Worm (Caenorhabditis elegans): ENCODE measurements around the gene lmp-1.
A peak's percentile ranks its signal among the peaks of the same experiment; 100 is the strongest.

The lmp-1 gene

DNA sequence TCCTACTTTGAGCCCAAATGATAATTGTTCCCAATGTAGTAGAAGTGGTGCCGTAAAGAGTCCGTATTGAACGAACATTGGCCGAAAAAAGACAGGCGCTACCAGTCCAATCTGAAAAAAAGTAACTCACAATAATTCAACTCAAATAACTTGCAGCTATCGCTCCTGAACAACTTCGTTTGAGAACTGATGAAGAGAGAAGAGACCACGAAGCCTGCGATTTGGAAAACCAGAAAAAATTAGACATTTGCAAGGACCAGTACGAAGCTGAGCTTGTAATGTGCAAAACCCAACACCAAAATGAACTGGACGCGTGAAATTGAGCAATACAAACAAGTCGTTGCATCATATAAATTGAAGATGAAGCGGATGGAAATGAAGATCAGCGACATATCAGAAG lies 3.0 kb downstream of the lmp-1 start, which contains the start of gene C03B1.1:
C03B1.1 (plus strand) TSS at position 301 of the 400 bp plus-strand sequence.
- peak; percentile 86 for TF ChIP-seq aha-1 (tag)
- no peak for TF ChIP-seq nhr-111 (GFP tag; optimal IDR thresholded peaks at IDR 0.05)
- TF ChIP-seq zag-1 (tag; optimal IDR thresholded peaks at IDR 0.05), result no peak

DNA sequence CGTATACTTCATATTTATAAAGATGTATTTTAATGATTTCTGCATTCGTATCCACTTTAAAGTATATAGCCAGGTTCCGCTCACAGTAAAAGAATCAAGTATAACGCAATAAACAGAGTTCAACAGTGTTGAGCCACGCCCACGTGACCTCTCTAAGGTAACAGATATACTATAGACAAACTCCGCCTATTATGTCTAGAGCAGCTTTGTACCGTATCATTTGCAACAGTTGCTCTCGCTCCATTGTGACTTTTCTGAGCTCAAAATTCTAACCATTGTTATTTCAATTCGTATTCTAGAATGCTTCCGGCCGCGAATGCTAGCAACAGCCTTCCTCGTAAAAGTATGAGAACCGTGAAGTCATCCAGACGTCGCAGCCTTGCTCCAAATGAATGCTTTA lies 4.1 kb downstream of the lmp-1 start, which contains the start of gene C03B1.17:
C03B1.17 (plus strand) TSS at position 301 of the 400 bp plus-strand sequence.
- TF ChIP-seq jun-1 (tag; optimal IDR thresholded peaks at IDR 0.05) (no peak), daf-19 (GFP tag; conservative IDR thresholded peaks at IDR 0.05) (no peak), R02D3.7 (tag; optimal IDR thresholded peaks at IDR 0.05) (no peak), lin-13 (GFP tag; optimal IDR thresholded peaks at IDR 0.05) (no peak), F37D6.2 (tag; optimal IDR thresholded peaks at IDR 0.05) (no peak), ces-1 (GFP tag; optimal IDR thresholded peaks at IDR 0.05) (no peak), spr-3 (GFP tag; optimal IDR thresholded peaks at IDR 0.05) (no peak), lin-38 (GFP tag; IDR thresholded peaks at IDR 0.05) (no peak), lim-7 (GFP tag; IDR thresholded peaks at IDR 0.05) (no peak), nhr-10 (tag; optimal IDR thresholded peaks at IDR 0.05) (no peak), zfp-2 (tag; optimal IDR thresholded peaks at IDR 0.05) (no peak), mdl-1 (tag; optimal IDR thresholded peaks at IDR 0.05) (no peak), ZK337.2 (GFP tag; IDR thresholded peaks at IDR 0.05) (no peak)

DNA sequence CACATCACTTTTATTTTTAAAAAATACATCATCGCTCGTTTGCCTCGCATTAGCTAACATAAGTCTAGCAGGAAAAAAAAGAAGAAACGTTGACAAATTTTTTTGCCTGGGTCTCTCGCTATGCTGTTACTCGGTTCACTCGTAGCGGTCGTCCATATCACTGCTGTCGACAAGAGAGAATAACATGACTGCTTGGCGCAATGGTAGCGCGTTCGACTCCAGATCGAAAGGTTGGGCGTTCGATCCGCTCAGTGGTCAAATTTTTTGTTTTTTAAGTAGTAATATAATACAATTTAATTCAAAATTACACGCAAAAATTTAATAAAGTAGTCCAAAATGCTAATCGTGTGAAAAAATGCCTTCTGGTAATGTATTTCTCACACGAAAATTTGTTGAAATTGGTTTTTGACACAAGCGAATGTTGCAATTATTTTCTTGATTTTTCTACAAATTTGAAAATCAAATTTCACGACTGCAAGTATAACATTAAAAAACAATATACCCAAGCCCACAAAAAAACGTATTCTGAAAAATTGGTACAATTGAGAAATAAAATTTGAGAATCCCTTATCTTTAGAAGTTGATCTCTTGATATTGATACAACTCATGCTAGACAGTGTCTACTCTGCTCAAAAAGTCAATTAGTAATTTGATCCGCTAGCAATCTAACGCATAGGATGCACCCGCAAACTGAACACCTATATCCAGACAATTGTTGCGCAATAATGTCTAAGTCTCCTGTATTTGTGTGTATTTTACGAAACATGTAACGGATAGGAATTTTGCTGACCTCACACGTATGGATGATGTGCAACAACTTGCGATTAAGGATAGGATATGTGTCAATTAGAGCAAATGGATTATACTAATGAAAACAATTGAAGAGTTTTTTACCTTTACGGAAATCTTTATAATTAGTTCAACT lies 6.0 kb downstream of the lmp-1 start:
- TF ChIP-seq daf-19 (GFP tag; conservative IDR thresholded peaks at IDR 0.05), result peak; percentile 86
- TF ChIP-seq mes-2 (tag; optimal IDR thresholded peaks at IDR 0.05; ENCODE audit: poor library complexity, severe bottlenecking), result no peak
- TF ChIP-seq ceh-82 (tag; optimal IDR thresholded peaks at IDR 0.05), result no peak
- no peak for TF ChIP-seq R02D3.7 (tag; optimal IDR thresholded peaks at IDR 0.05)
- peak; percentile 38 for TF ChIP-seq zfp-2 (tag; optimal IDR thresholded peaks at IDR 0.05)
- TF ChIP-seq unc-62 (GFP tag; optimal IDR thresholded peaks at IDR 0.05 in 1 of 2), result peak in 1 of 2 experiments; percentile 92
- no peak for TF ChIP-seq unc-62 (tag; optimal IDR thresholded peaks at IDR 0.05)
- no peak for TF ChIP-seq hlh-11 (tag; optimal IDR thresholded peaks at IDR 0.05)
- peak; percentile 90 for TF ChIP-seq vab-7 (GFP tag; IDR thresholded peaks at IDR 0.05)
- TF ChIP-seq ceh-32 (tag; optimal IDR thresholded peaks at IDR 0.05; ENCODE audit: poor library complexity), result peak; percentile 39
- peak; percentile 94 for TF ChIP-seq dmd-8 (GFP tag; IDR thresholded peaks at IDR 0.05)
- TF ChIP-seq tra-1 (GFP tag; IDR thresholded peaks at IDR 0.05), result peak; percentile 80; the same call in 1 of the 2 replicates
- TF ChIP-seq unc-39 (tag; optimal IDR thresholded peaks at IDR 0.05), result no peak
- TF ChIP-seq saeg-2 (GFP tag; IDR thresholded peaks at IDR 0.05), result 0 out of 2 replicates have a peak, but pooled peaks have one; percentile 77
- TF ChIP-seq attf-4 (tag; optimal IDR thresholded peaks at IDR 0.05), result no peak
- TF ChIP-seq ctbp-1 (GFP tag; IDR thresholded peaks at IDR 0.05), result peak; percentile 85
- TF ChIP-seq unc-130 (GFP tag; optimal IDR thresholded peaks at IDR 0.05), result peak; percentile 45
- TF ChIP-seq nhr-102 (tag; optimal IDR thresholded peaks at IDR 0.05), result no peak
- no peak; the same call in 1 of the 2 replicates for TF ChIP-seq lin-38 (GFP tag; IDR thresholded peaks at IDR 0.05)
- TF ChIP-seq T20F7.1 (GFP tag; optimal IDR thresholded peaks at IDR 0.05), result no peak
- TF ChIP-seq ztf-11 (tag; optimal IDR thresholded peaks at IDR 0.05), result no peak
- TF ChIP-seq arid-1 (GFP tag; conservative IDR thresholded peaks at IDR 0.05), result no peak; the same call in 1 of the 2 replicates
- peak; percentile 46; the same call in 1 of the 2 replicates for TF ChIP-seq ceh-20 (GFP tag; IDR thresholded peaks at IDR 0.05)
- TF ChIP-seq Y48G9A.11 (GFP tag; IDR thresholded peaks at IDR 0.05), result peak; percentile 51; the same call in 1 of the 2 replicates
- TF ChIP-seq Y5F2A.4 (GFP tag; optimal IDR thresholded peaks at IDR 0.05), result peak; percentile 40
- peak; percentile 83 for TF ChIP-seq snpc-1.2 (GFP tag; IDR thresholded peaks at IDR 0.05)
- TF ChIP-seq D1046.2 (GFP tag; IDR thresholded peaks at IDR 0.05), result peak; percentile 87
- peak; percentile 73 for TF ChIP-seq duxl-1 (tag; optimal IDR thresholded peaks at IDR 0.05; ENCODE audit: poor library complexity)
- peak; percentile 24 for TF ChIP-seq nhr-28 (tag; optimal IDR thresholded peaks at IDR 0.05)
- TF ChIP-seq lin-39 (tag; optimal IDR thresholded peaks at IDR 0.05), result no peak
- TF ChIP-seq daf-16 (GFP tag; optimal IDR thresholded peaks at IDR 0.05), result peak; percentile 69 to 79
- peak; percentile 54 for TF ChIP-seq daf-16 (tag; optimal IDR thresholded peaks at IDR 0.05)
- no peak for TF ChIP-seq ama-1 (optimal IDR thresholded peaks at IDR 0.05)
- peak; percentile 90 for TF ChIP-seq hmg-1.1 (GFP tag; IDR thresholded peaks at IDR 0.05)
